Worm (Caenorhabditis elegans) whole organism, late embryonic: ENCODE data around the gene ZK675.4.

Experiments
- F13H6.1 ChIP-seq: sonication (generic microtip); optimal IDR thresholded peaks from 2 replicates; lab custom pipeline; 2016; ENCODE audit warnings: missing genetic modification characterization, missing compliant biosample characterization
- ceh-30 ChIP-seq: fragments of 150-350 bp; optimal IDR thresholded peaks from 2 replicates; lab custom pipeline; 2014; ENCODE audit warnings: missing biosample characterization, missing genetic modification characterization
- ceh-45 ChIP-seq: fragments of 200-800 bp; sonication (Bioruptor generic); IDR thresholded peaks from 2 replicates; pipeline ENCODE4 v1.3.6; 2022; ENCODE audit warnings: missing genetic modification reagents, missing genetic modification characterization, missing compliant biosample characterization
- fkh-10 ChIP-seq: fragments of 150-350 bp; optimal IDR thresholded peaks from 2 replicates; lab custom pipeline; 2014; ENCODE audit warnings: missing biosample characterization, missing genetic modification reagents, missing genetic modification characterization
- fkh-6 ChIP-seq: sonication (generic microtip); optimal IDR thresholded peaks from 2 replicates; lab custom pipeline; 2016; ENCODE audit warnings: missing genetic modification characterization, missing compliant biosample characterization
- hlh-30 ChIP-seq: sonication (generic microtip); optimal IDR thresholded peaks from 2 replicates; lab custom pipeline; 2017; ENCODE audit warnings: antibody characterized with exemption, missing genetic modification characterization, missing compliant biosample characterization; ENCODE audit not compliant: insufficient read depth
- hlh-6 ChIP-seq: sonication (generic microtip); optimal IDR thresholded peaks from 2 replicates; lab custom pipeline; 2016; ENCODE audit warnings: missing genotype, missing genetic modification characterization, missing compliant biosample characterization
- madf-2 ChIP-seq: sonication (generic microtip); optimal IDR thresholded peaks from 2 replicates; lab custom pipeline; 2017; ENCODE audit warnings: missing genetic modification characterization, missing compliant biosample characterization
- nfya-1 ChIP-seq: sonication (generic microtip); optimal IDR thresholded peaks from 2 replicates; lab custom pipeline; 2017; ENCODE audit warnings: missing genetic modification characterization, mild to moderate bottlenecking, missing compliant biosample characterization, antibody characterized with exemption, moderate library complexity
- pqm-1 ChIP-seq: sonication (generic microtip); optimal IDR thresholded peaks from 2 replicates; lab custom pipeline; 2016; ENCODE audit warnings: missing genetic modification characterization, missing compliant biosample characterization

- TF ChIP-seq pqm-1 (tag; lab: Kevin White, UChicago) (no peak), nfya-1 (tag; lab: Kevin White, UChicago) (no peak), fkh-10 (GFP tag; lab: Kevin White, UChicago) (no peak), fkh-6 (tag; lab: Kevin White, UChicago) (no peak), hlh-6 (no peak), madf-2 (tag; lab: Kevin White, UChicago) (no peak), ceh-30 (tag; lab: Kevin White, UChicago) (no peak), hlh-30 (tag; lab: Kevin White, UChicago) (no peak), F13H6.1 (no peak), ceh-45 (GFP tag; lab: Robert Waterston, UW) (no peak)
Measured at ce11 chrII:7946830-7947425, 35.8 kb downstream of the ZK675.4 start, which contains the start of gene ZK669.5.
